Worm (Caenorhabditis elegans) whole organism, mixed stage, embryonic: ENCODE measurements around the gene C30H6.8.
A peak's percentile ranks its signal among the peaks of the same experiment; 100 is the strongest.

ENCODE experiments used
- flh-1 ChIP-seq: fragments of 200-800 bp; sonication (Bioruptor generic); optimal IDR thresholded peaks from 2 replicates; lab custom pipeline; 2018; ENCODE audit warnings: mild to moderate bottlenecking, missing genetic modification characterization, moderate library complexity, missing compliant biosample characterization
- nhr-2 ChIP-seq: fragments of 150-350 bp; optimal IDR thresholded peaks from 2 replicates; lab custom pipeline; 2014; ENCODE audit warnings: missing biosample characterization, missing genetic modification characterization
- snpc-4 ChIP-seq: fragments of 150-350 bp; optimal IDR thresholded peaks from 2 replicates; lab custom pipeline; 2014; ENCODE audit warnings: missing biosample characterization, missing genetic modification characterization
- unc-62 ChIP-seq: fragments of 150-350 bp; optimal IDR thresholded peaks from 2 replicates; lab custom pipeline; 2014; ENCODE audit warnings: missing biosample characterization, missing genetic modification reagents, missing genetic modification characterization

- TF ChIP-seq nhr-2 (no peak), unc-62 (GFP tag; lab: Kevin White, UChicago) (peak; percentile 35), flh-1 (GFP tag; lab: Kevin White, UChicago) (no peak), snpc-4 (tag; lab: Kevin White, UChicago) (no peak)
Observed at ce11 chrIV:17333542-17334281, 48.4 kb upstream of the C30H6.8 start, which contains the start of gene C49C3.15.
